1 worm cellular context compared by ENCODE assay signal in genomic region chrX:7464389-7464788, ce11.
TF ChIP-seq lines count a peak whose summit lies in the region.

No protein-coding gene starts in this region.

TF ChIP-seq in whole organism, L4 larva, 104 proteins besides CTCF, POLR2A, EP300 and RAD21 (continued from another document):
- TF ChIP-seq daf-19 (GFP tag; conservative IDR thresholded peaks at IDR 0.05; lab: Robert Waterston, UW), result no peak
- no peak for TF ChIP-seq Y5F2A.4 (GFP tag; optimal IDR thresholded peaks at IDR 0.05; lab: Kevin White, UChicago)
- peak; percentile 62 for TF ChIP-seq set-16 (GFP tag; IDR thresholded peaks at IDR 0.05; lab: Robert Waterston, UW)
- no peak for TF ChIP-seq daf-8 (GFP tag; IDR thresholded peaks at IDR 0.05; lab: Robert Waterston, UW)
- TF ChIP-seq ztf-7 (tag; optimal IDR thresholded peaks at IDR 0.05; lab: Kevin White, UChicago), result no peak
- no peak for TF ChIP-seq snpc-1.2 (GFP tag; IDR thresholded peaks at IDR 0.05; lab: Robert Waterston, UW)
- no peak for TF ChIP-seq ctbp-1 (GFP tag; IDR thresholded peaks at IDR 0.05; lab: Robert Waterston, UW)
- TF ChIP-seq vab-7 (GFP tag; IDR thresholded peaks at IDR 0.05; lab: Robert Waterston, UW), result no peak
- no peak for TF ChIP-seq unc-39 (tag; optimal IDR thresholded peaks at IDR 0.05; lab: Kevin White, UChicago)
- no peak for TF ChIP-seq gei-8 (GFP tag; optimal IDR thresholded peaks at IDR 0.05; lab: Kevin White, UChicago)
- no peak for TF ChIP-seq daf-12 (tag; optimal IDR thresholded peaks at IDR 0.05; lab: Kevin White, UChicago)
- no peak for TF ChIP-seq nhr-237 (tag; optimal IDR thresholded peaks at IDR 0.05; lab: Kevin White, UChicago)
- no peak for TF ChIP-seq F26F4.8 (GFP tag; conservative IDR thresholded peaks at IDR 0.05; lab: Robert Waterston, UW)
- no peak for TF ChIP-seq nhr-77 (tag; optimal IDR thresholded peaks at IDR 0.05; lab: Kevin White, UChicago)
- TF ChIP-seq unc-62 (GFP tag; optimal IDR thresholded peaks at IDR 0.05 in 1 of 2; lab: Kevin White, UChicago), result peak in 1 of 2 experiments; percentile 50
- TF ChIP-seq unc-62 (tag; optimal IDR thresholded peaks at IDR 0.05; lab: Kevin White, UChicago), result no peak
- TF ChIP-seq duxl-1 (tag; optimal IDR thresholded peaks at IDR 0.05; lab: Kevin White, UChicago; ENCODE audit: poor library complexity), result no peak
- TF ChIP-seq lim-7 (GFP tag; IDR thresholded peaks at IDR 0.05; lab: Robert Waterston, UW), result no peak
